Worm (Caenorhabditis elegans) whole organism, late embryonic: ENCODE results near the gene K10D11.6.

Source experiments
- C08G9.2 ChIP-seq: sonication (generic microtip); optimal IDR thresholded peaks from 2 replicates; lab custom pipeline; 2016; ENCODE audit warnings: mild to moderate bottlenecking, missing genetic modification characterization, moderate library complexity, missing compliant biosample characterization
- C38D4.7 ChIP-seq: fragments of 200-800 bp; sonication (Bioruptor generic); optimal IDR thresholded peaks from 2 replicates; lab custom pipeline; 2018; ENCODE audit warnings: mild to moderate bottlenecking, missing genetic modification characterization, moderate library complexity, missing compliant biosample characterization
- F13H6.1 ChIP-seq: sonication (generic microtip); optimal IDR thresholded peaks from 2 replicates; lab custom pipeline; 2016; ENCODE audit warnings: missing genetic modification characterization, missing compliant biosample characterization
- T23F11.4 ChIP-seq: fragments of 200-800 bp; sonication (Bioruptor generic); optimal IDR thresholded peaks from 2 replicates; lab custom pipeline; 2018; ENCODE audit warnings: mild to moderate bottlenecking, missing genetic modification characterization, missing compliant biosample characterization
- ceh-14 ChIP-seq: sonication (generic microtip); optimal IDR thresholded peaks from 2 replicates; lab custom pipeline; 2016; ENCODE audit warnings: missing genotype, missing genetic modification characterization, missing compliant biosample characterization
- ceh-19 ChIP-seq: fragments of 200-800 bp; sonication (Bioruptor generic); optimal IDR thresholded peaks from 2 replicates; lab custom pipeline; 2018; ENCODE audit warnings: mild to moderate bottlenecking, missing genetic modification characterization, missing compliant biosample characterization
- ceh-2 ChIP-seq: sonication (generic microtip); optimal IDR thresholded peaks from 2 replicates; lab custom pipeline; 2016; ENCODE audit warnings: missing genotype, missing genetic modification characterization, missing compliant biosample characterization
- ceh-22 ChIP-seq: sonication (generic microtip); optimal IDR thresholded peaks from 2 replicates; lab custom pipeline; 2017; ENCODE audit warnings: missing biosample characterization, missing genetic modification characterization
- ceh-30 ChIP-seq: fragments of 150-350 bp; optimal IDR thresholded peaks from 2 replicates; lab custom pipeline; 2014; ENCODE audit warnings: missing biosample characterization, missing genetic modification characterization
- ceh-31 ChIP-seq: sonication (generic microtip); optimal IDR thresholded peaks from 2 replicates; lab custom pipeline; 2016; ENCODE audit warnings: missing genetic modification characterization, missing compliant biosample characterization
- ceh-34 ChIP-seq: sonication (generic microtip); optimal IDR thresholded peaks from 2 replicates; lab custom pipeline; 2016; ENCODE audit warnings: mild to moderate bottlenecking, missing genetic modification characterization, missing compliant biosample characterization
- ceh-45 ChIP-seq: fragments of 200-800 bp; sonication (Bioruptor generic); IDR thresholded peaks from 2 replicates; pipeline ENCODE4 v1.3.6; 2022; ENCODE audit warnings: missing genetic modification reagents, missing genetic modification characterization, missing compliant biosample characterization
- ceh-48 ChIP-seq: sonication (generic microtip); optimal IDR thresholded peaks from 2 replicates; lab custom pipeline; 2016; ENCODE audit warnings: missing genetic modification characterization, inconsistent platforms, missing compliant biosample characterization
- che-1 ChIP-seq: sonication (generic microtip); optimal IDR thresholded peaks from 2 replicates; lab custom pipeline; 2016; ENCODE audit warnings: mild to moderate bottlenecking, missing genetic modification characterization, missing compliant biosample characterization
- dmd-4 ChIP-seq: sonication (generic microtip); optimal IDR thresholded peaks from 2 replicates; lab custom pipeline; 2016; ENCODE audit warnings: borderline replicate concordance, missing genetic modification characterization, missing compliant biosample characterization
- dve-1 ChIP-seq: sonication (generic microtip); optimal IDR thresholded peaks from 2 replicates; lab custom pipeline; 2017; ENCODE audit warnings: antibody characterized with exemption, mild to moderate bottlenecking, missing genetic modification characterization, missing compliant biosample characterization
- ets-4 ChIP-seq: sonication (generic microtip); optimal IDR thresholded peaks from 2 replicates; lab custom pipeline; 2016; ENCODE audit warnings: missing genetic modification characterization, missing compliant biosample characterization
- eyg-1 ChIP-seq: sonication (generic microtip); optimal IDR thresholded peaks from 2 replicates; lab custom pipeline; 2016; ENCODE audit warnings: missing genotype, missing genetic modification characterization, missing compliant biosample characterization
- fkh-10 ChIP-seq: fragments of 150-350 bp; optimal IDR thresholded peaks from 2 replicates; lab custom pipeline; 2014; ENCODE audit warnings: missing biosample characterization, missing genetic modification reagents, missing genetic modification characterization
- fkh-6 ChIP-seq: sonication (generic microtip); optimal IDR thresholded peaks from 2 replicates; lab custom pipeline; 2016; ENCODE audit warnings: missing genetic modification characterization, missing compliant biosample characterization
- gmeb-2 ChIP-seq: sonication (generic microtip); optimal IDR thresholded peaks from 2 replicates; lab custom pipeline; 2016; ENCODE audit warnings: missing genetic modification characterization, inconsistent platforms, missing compliant biosample characterization
- hlh-15 ChIP-seq: sonication (generic microtip); optimal IDR thresholded peaks from 2 replicates; lab custom pipeline; 2016; ENCODE audit warnings: missing genetic modification characterization, missing compliant biosample characterization
- hlh-30 ChIP-seq: sonication (generic microtip); optimal IDR thresholded peaks from 2 replicates; lab custom pipeline; 2017; ENCODE audit warnings: antibody characterized with exemption, missing genetic modification characterization, missing compliant biosample characterization; ENCODE audit not compliant: insufficient read depth
- hlh-6 ChIP-seq: sonication (generic microtip); optimal IDR thresholded peaks from 2 replicates; lab custom pipeline; 2016; ENCODE audit warnings: missing genotype, missing genetic modification characterization, missing compliant biosample characterization
- hlh-8 ChIP-seq: sonication (generic microtip); optimal IDR thresholded peaks from 2 replicates; lab custom pipeline; 2016; ENCODE audit warnings: missing genotype, missing genetic modification characterization, missing compliant biosample characterization
- lim-6 ChIP-seq: sonication (generic microtip); optimal IDR thresholded peaks from 2 replicates; lab custom pipeline; 2016; ENCODE audit warnings: missing genetic modification characterization, missing compliant biosample characterization
- lin-11 ChIP-seq: fragments of 200-800 bp; sonication (Bioruptor generic); optimal IDR thresholded peaks from 2 replicates; lab custom pipeline; 2018; ENCODE audit warnings: mild to moderate bottlenecking, missing genetic modification characterization, missing compliant biosample characterization
- madf-2 ChIP-seq: sonication (generic microtip); optimal IDR thresholded peaks from 2 replicates; lab custom pipeline; 2017; ENCODE audit warnings: missing genetic modification characterization, missing compliant biosample characterization
- mec-3 ChIP-seq: sonication (generic microtip); optimal IDR thresholded peaks from 2 replicates; lab custom pipeline; 2016; ENCODE audit warnings: borderline replicate concordance, missing genetic modification characterization, missing compliant biosample characterization
- nfya-1 ChIP-seq: sonication (generic microtip); optimal IDR thresholded peaks from 2 replicates; lab custom pipeline; 2017; ENCODE audit warnings: missing genetic modification characterization, mild to moderate bottlenecking, missing compliant biosample characterization, antibody characterized with exemption, moderate library complexity
- nhr-11 ChIP-seq: fragments of 150-350 bp; optimal IDR thresholded peaks from 2 replicates; lab custom pipeline; 2014; ENCODE audit warnings: missing biosample characterization, missing genetic modification characterization
- npax-4 ChIP-seq: sonication (generic microtip); optimal IDR thresholded peaks from 2 replicates; lab custom pipeline; 2016; ENCODE audit warnings: missing genetic modification characterization, missing compliant biosample characterization
- pag-3 ChIP-seq: sonication (generic microtip); optimal IDR thresholded peaks from 2 replicates; lab custom pipeline; 2016; ENCODE audit warnings: missing compliant biosample characterization, missing genetic modification characterization, borderline replicate concordance
- pax-1 ChIP-seq: fragments of 150-350 bp; optimal IDR thresholded peaks from 2 replicates; lab custom pipeline; 2014; ENCODE audit warnings: missing biosample characterization, missing genetic modification characterization
- pha-2 ChIP-seq: sonication (generic microtip); optimal IDR thresholded peaks from 2 replicates; lab custom pipeline; 2017; ENCODE audit warnings: mild to moderate bottlenecking, missing genetic modification characterization, missing compliant biosample characterization
- pha-4 ChIP-seq: fragments of 150-350 bp; optimal IDR thresholded peaks from 2 replicates; lab custom pipeline; 2018; ENCODE audit warnings: missing biosample characterization, missing genetic modification reagents, missing genetic modification characterization
- pqm-1 ChIP-seq: sonication (generic microtip); optimal IDR thresholded peaks from 2 replicates; lab custom pipeline; 2016; ENCODE audit warnings: missing genetic modification characterization, missing compliant biosample characterization
- pros-1 ChIP-seq: fragments of 150-350 bp; optimal IDR thresholded peaks from 2 replicates; lab custom pipeline; 2014; ENCODE audit warnings: missing biosample characterization, missing genetic modification reagents, missing genetic modification characterization
- rnt-1 ChIP-seq: sonication (generic microtip); optimal IDR thresholded peaks from 2 replicates; lab custom pipeline; 2016; ENCODE audit warnings: missing genetic modification characterization, missing compliant biosample characterization
- tbx-2 ChIP-seq: sonication (generic microtip); optimal IDR thresholded peaks from 2 replicates; lab custom pipeline; 2016; ENCODE audit warnings: missing genetic modification characterization, missing compliant biosample characterization
- tbx-7 ChIP-seq: sonication (generic microtip); optimal IDR thresholded peaks from 2 replicates; lab custom pipeline; 2016; ENCODE audit warnings: missing genotype, missing genetic modification characterization, missing compliant biosample characterization
- ttx-3 ChIP-seq: sonication (generic microtip); optimal IDR thresholded peaks from 2 replicates; lab custom pipeline; 2016; ENCODE audit warnings: missing genetic modification reagents, missing genetic modification characterization, missing compliant biosample characterization
- unc-3 ChIP-seq, 2 experiments: fragments of 200-800 bp in 1 of 2; sonication (Bioruptor generic) in 1 of 2; sonication (generic microtip) in 1 of 2; conservative IDR thresholded peaks in 1 of 2; optimal IDR thresholded peaks in 1 of 2; 2 replicates each; pipeline versions ENCODE4 v1.3.6 to Lab custom; 2016 to 2022; ENCODE audit warnings: missing compliant biosample characterization in 2 of 2, missing genetic modification characterization in 2 of 2, missing genetic modification reagents in 1 of 2
- zip-5 ChIP-seq: sonication (generic microtip); optimal IDR thresholded peaks from 2 replicates; lab custom pipeline; 2016; ENCODE audit warnings: missing genetic modification characterization, missing compliant biosample characterization
- ztf-16 ChIP-seq: sonication (generic microtip); optimal IDR thresholded peaks from 2 replicates; lab custom pipeline; 2017; ENCODE audit warnings: missing genetic modification characterization, missing compliant biosample characterization

K10D11.6 gene

ce11 chrIV:13015801-13016404 is 26.6 kb upstream of the K10D11.6 start (continued):
- no peak for TF ChIP-seq tbx-7
- peak; percentile 27 for TF ChIP-seq ceh-31 (tag; lab: Kevin White, UChicago)
- no peak for TF ChIP-seq che-1
- no peak for TF ChIP-seq nhr-11 (tag; lab: Kevin White, UChicago)
- no peak for TF ChIP-seq npax-4 (tag; lab: Kevin White, UChicago)
- no peak for TF ChIP-seq unc-3 (GFP tag; conservative IDR thresholded peaks at IDR 0.05; lab: Robert Waterston, UW)
- no peak for TF ChIP-seq unc-3 (tag; optimal IDR thresholded peaks at IDR 0.05; lab: Kevin White, UChicago)
- TF ChIP-seq tbx-2 = peak; percentile 35
- no peak for TF ChIP-seq hlh-15 (tag; lab: Kevin White, UChicago)
- TF ChIP-seq gmeb-2 (tag; lab: Kevin White, UChicago) = no peak
- TF ChIP-seq lin-11 = no peak
- TF ChIP-seq hlh-8 (tag; lab: Kevin White, UChicago) = peak; percentile 6
- no peak for TF ChIP-seq ceh-14
- TF ChIP-seq T23F11.4 (GFP tag; lab: Kevin White, UChicago) = no peak
- TF ChIP-seq ttx-3 (tag; lab: Kevin White, UChicago) = no peak
- no peak for TF ChIP-seq ceh-2 (tag; lab: Kevin White, UChicago)
- TF ChIP-seq lim-6 (tag; lab: Kevin White, UChicago) = no peak
- TF ChIP-seq ceh-48 (tag; lab: Kevin White, UChicago) = no peak
- no peak for TF ChIP-seq hlh-6 (tag; lab: Kevin White, UChicago)
- TF ChIP-seq hlh-30 (tag; lab: Kevin White, UChicago) = no peak
- TF ChIP-seq F13H6.1 = no peak
- no peak for TF ChIP-seq C38D4.7 (GFP tag; lab: Kevin White, UChicago)
- TF ChIP-seq ceh-19 (GFP tag; lab: Kevin White, UChicago) = peak; percentile 5

DNA sequence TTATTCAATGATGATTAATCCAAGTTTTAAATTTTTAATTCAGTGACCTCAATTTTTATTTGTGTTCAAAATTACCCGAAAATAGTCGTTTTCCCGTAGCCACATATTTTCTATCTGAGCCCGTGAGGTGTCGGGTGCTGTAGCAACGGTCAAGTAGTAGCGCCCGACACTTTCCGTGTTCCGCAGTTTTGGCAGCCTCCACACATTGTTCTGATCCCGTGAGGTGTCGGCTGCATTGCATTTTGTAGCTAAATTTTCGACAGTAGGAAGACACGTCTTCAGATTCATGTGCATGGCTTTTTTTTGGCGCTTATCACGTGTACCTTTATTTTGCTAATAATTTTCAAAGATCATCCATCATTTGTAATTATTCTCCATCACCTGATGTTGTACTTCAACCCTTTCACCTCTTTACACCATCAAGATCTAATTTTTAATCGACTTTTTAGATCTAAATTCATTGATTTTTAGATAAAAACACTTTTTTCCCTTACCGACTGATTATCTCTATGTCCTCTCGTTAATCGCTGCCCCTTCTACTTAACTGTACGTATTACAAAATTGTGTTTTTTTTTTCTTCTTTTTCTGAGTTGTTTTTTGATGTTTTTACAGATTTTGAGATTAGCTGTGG is 24.6 kb upstream of the K10D11.6 start:
- TF ChIP-seq tbx-2 (no peak), dmd-4 (tag; lab: Kevin White, UChicago) (no peak), ceh-19 (GFP tag; lab: Kevin White, UChicago) (no peak), ceh-34 (no peak), ceh-31 (tag; lab: Kevin White, UChicago) (no peak), ceh-45 (GFP tag; lab: Robert Waterston, UW) (no peak), pag-3 (no peak), ttx-3 (tag; lab: Kevin White, UChicago) (no peak), fkh-10 (GFP tag; lab: Kevin White, UChicago) (no peak), nfya-1 (tag; lab: Kevin White, UChicago) (no peak), madf-2 (tag; lab: Kevin White, UChicago) (no peak), pha-4 (tag; lab: Kevin White, UChicago) (no peak)

ce11 chrIV:13013231-13013630 is 24.0 kb upstream of the K10D11.6 start:
- no peak for TF ChIP-seq ttx-3 (tag; lab: Kevin White, UChicago)
- TF ChIP-seq ets-4 = no peak
- TF ChIP-seq tbx-7 = no peak
- TF ChIP-seq unc-3 (GFP tag; conservative IDR thresholded peaks at IDR 0.05; lab: Robert Waterston, UW) = no peak
- TF ChIP-seq unc-3 (tag; optimal IDR thresholded peaks at IDR 0.05; lab: Kevin White, UChicago) = no peak
- TF ChIP-seq ztf-16 (tag; lab: Kevin White, UChicago) = no peak
- peak; percentile 37 for TF ChIP-seq pros-1 (tag; lab: Kevin White, UChicago)
- TF ChIP-seq ceh-31 (tag; lab: Kevin White, UChicago) = peak; percentile 67

ce11 chrIV:13009507-13009906 is 20.3 kb upstream of the K10D11.6 start:
- TF ChIP-seq ztf-16 (tag; lab: Kevin White, UChicago) (no peak), fkh-6 (tag; lab: Kevin White, UChicago) (no peak), rnt-1 (tag; lab: Kevin White, UChicago) (no peak), mec-3 (tag; lab: Kevin White, UChicago) (no peak), C08G9.2 (tag; lab: Kevin White, UChicago) (no peak), ceh-48 (tag; lab: Kevin White, UChicago) (no peak), F13H6.1 (no peak), T23F11.4 (GFP tag; lab: Kevin White, UChicago) (no peak), dve-1 (tag; lab: Kevin White, UChicago) (no peak), zip-5 (tag; lab: Kevin White, UChicago) (no peak), ceh-30 (tag; lab: Kevin White, UChicago) (no peak), pqm-1 (no peak), pax-1 (tag; lab: Kevin White, UChicago) (no peak), eyg-1 (tag; lab: Kevin White, UChicago) (no peak), pha-2 (tag; lab: Kevin White, UChicago) (no peak), ceh-31 (tag; lab: Kevin White, UChicago) (no peak), ceh-22 (tag; lab: Kevin White, UChicago) (no peak), hlh-30 (tag; lab: Kevin White, UChicago) (no peak)
